Fruit fly (Drosophila melanogaster) S2 (cell line): ENCODE results near the gene bam.

Experiments used
- CG8478 ChIP-seq: fragments of >200 bp; optimal IDR thresholded peaks from 2 replicates; lab custom pipeline; 2018
- CTCF ChIP-seq, 2 experiments: fragments of >200 bp; optimal IDR thresholded peaks; 2 replicates each; lab custom pipeline; 2018

dm6 chr3R:25225483-25225882 is 19.4 kb downstream of the bam start:
- TF ChIP-seq CTCF (optimal IDR thresholded peaks at IDR 0.05; lab: Kevin White, UChicago) (no peak), CG8478 (lab: Kevin White, UChicago) (no peak)
